Fruit fly (Drosophila melanogaster) S2 (cell line): Measurements from ENCODE around the gene Efhc1.1.

Source experiments
- CG8478 ChIP-seq: fragments of >200 bp; optimal IDR thresholded peaks from 2 replicates; lab custom pipeline; 2018
- CTCF ChIP-seq, 2 experiments: fragments of >200 bp; optimal IDR thresholded peaks; 2 replicates each; lab custom pipeline; 2018

- no peak for TF ChIP-seq CTCF (optimal IDR thresholded peaks at IDR 0.05; lab: Kevin White, UChicago)
- TF ChIP-seq CG8478 (lab: Kevin White, UChicago), result no peak
Observed at dm6 chrX:15731968-15732367, 51.5 kb downstream of the Efhc1.1 start, which contains the start of gene CG8191.
